Worm (Caenorhabditis elegans) whole organism, L1 larva: ENCODE results near the gene C34F11.2.

ENCODE experiments used
- C04F5.9 ChIP-seq: sonication (generic microtip); optimal IDR thresholded peaks from 2 replicates; lab custom pipeline; 2016; ENCODE audit warnings: missing genetic modification characterization, missing compliant biosample characterization
- C34B4.2 ChIP-seq: sonication (generic microtip); optimal IDR thresholded peaks from 2 replicates; lab custom pipeline; 2017; ENCODE audit warnings: mild to moderate bottlenecking, missing genetic modification characterization, missing compliant biosample characterization
- aha-1 ChIP-seq: fragments of 150-350 bp; optimal IDR thresholded peaks from 2 replicates; lab custom pipeline; 2014; ENCODE audit warnings: missing biosample characterization, missing genetic modification characterization
- alr-1 ChIP-seq: fragments of 200-800 bp; sonication (Bioruptor generic); optimal IDR thresholded peaks from 2 replicates; lab custom pipeline; 2018; ENCODE audit warnings: borderline replicate concordance, mild to moderate bottlenecking, missing genetic modification characterization, missing compliant biosample characterization
- aly-2 ChIP-seq: fragments of 150-350 bp; optimal IDR thresholded peaks from 2 replicates; lab custom pipeline; 2014; ENCODE audit warnings: missing biosample characterization, missing genetic modification characterization
- ama-1 ChIP-seq: fragments of 150-350 bp; optimal IDR thresholded peaks from 2 replicates; lab custom pipeline; 2014
- blmp-1 ChIP-seq: fragments of 150-350 bp; optimal IDR thresholded peaks from 2 replicates; lab custom pipeline; 2014; ENCODE audit warnings: missing biosample characterization, missing genetic modification characterization
- dsc-1 ChIP-seq: sonication (generic microtip); optimal IDR thresholded peaks from 2 replicates; lab custom pipeline; 2016; ENCODE audit warnings: mild to moderate bottlenecking, missing genetic modification characterization, missing compliant biosample characterization
- efl-1 ChIP-seq, 4 experiments: fragments of 150-350 bp; optimal IDR thresholded peaks in 3 of 4; peaks in 1 of 4; 1 replicate in 1 of 4; 2 replicates in 3 of 4; lab custom pipeline; 2014; ENCODE audit warnings: missing biosample characterization in 2 of 4, missing genetic modification characterization in 2 of 4, missing genetic modification reagents in 2 of 4
- efl-3 ChIP-seq: fragments of 200-800 bp; sonication (Bioruptor generic); optimal IDR thresholded peaks from 2 replicates; lab custom pipeline; 2018; ENCODE audit warnings: mild to moderate bottlenecking, missing genetic modification characterization, missing compliant biosample characterization
- elt-2 ChIP-seq: sonication (generic microtip); optimal IDR thresholded peaks from 2 replicates; lab custom pipeline; 2016; ENCODE audit warnings: missing genetic modification characterization, mild to moderate bottlenecking, inconsistent platforms, missing compliant biosample characterization, missing genetic modification reagents
- elt-3 ChIP-seq, 6 experiments: fragments of 150-350 bp in 1 of 6; sonication (generic microtip); optimal IDR thresholded peaks; 2 replicates each; lab custom pipeline; 2017 to 2018; ENCODE audit warnings: missing biosample characterization in 6 of 6, missing genetic modification characterization in 6 of 6, inconsistent platforms in 1 of 6
- hlh-4 ChIP-seq: sonication (generic microtip); optimal IDR thresholded peaks from 2 replicates; lab custom pipeline; 2016; ENCODE audit warnings: mild to moderate bottlenecking, missing genetic modification characterization, missing compliant biosample characterization
- jun-1 ChIP-seq: fragments of 150-350 bp; optimal IDR thresholded peaks from 2 replicates; lab custom pipeline; 2014; ENCODE audit warnings: missing biosample characterization, missing genetic modification reagents, missing genetic modification characterization
- lin-14 ChIP-seq: fragments of 200-800 bp; sonication (Bioruptor generic); optimal IDR thresholded peaks from 2 replicates; lab custom pipeline; 2018; ENCODE audit warnings: mild to moderate bottlenecking, missing genetic modification characterization, moderate library complexity, missing compliant biosample characterization
- lin-35 ChIP-seq, 2 experiments: fragments of 150-350 bp; optimal IDR thresholded peaks; 2 replicates each; lab custom pipeline; 2014; ENCODE audit warnings: missing biosample characterization in 2 of 2, missing genetic modification characterization in 2 of 2, missing genetic modification reagents in 2 of 2
- lin-39 ChIP-seq: fragments of 150-350 bp; optimal IDR thresholded peaks from 2 replicates; lab custom pipeline; 2014; ENCODE audit warnings: missing biosample characterization, missing genetic modification reagents, missing genetic modification characterization
- lsy-2 ChIP-seq, 2 experiments: fragments of 150-350 bp; optimal IDR thresholded peaks; 2 replicates each; lab custom pipeline; 2014; ENCODE audit warnings: missing biosample characterization in 2 of 2, missing genetic modification characterization in 2 of 2
- mdl-1 ChIP-seq, 2 experiments: fragments of 150-350 bp; optimal IDR thresholded peaks; 2 replicates each; lab custom pipeline; 2014 to 2017; ENCODE audit warnings: missing biosample characterization in 2 of 2, missing genetic modification characterization in 2 of 2, inconsistent platforms in 1 of 2
- mep-1 ChIP-seq: fragments of 150-350 bp; optimal IDR thresholded peaks from 2 replicates; lab custom pipeline; 2014; ENCODE audit warnings: missing biosample characterization, missing genetic modification characterization
- nhr-11 ChIP-seq: fragments of 150-350 bp; optimal IDR thresholded peaks from 2 replicates; lab custom pipeline; 2014; ENCODE audit warnings: missing biosample characterization, missing genetic modification characterization
- nhr-20 ChIP-seq: sonication (generic microtip); optimal IDR thresholded peaks from 2 replicates; lab custom pipeline; 2016; ENCODE audit warnings: mild to moderate bottlenecking, missing genetic modification characterization, missing compliant biosample characterization
- nhr-28 ChIP-seq: fragments of 150-350 bp; optimal IDR thresholded peaks from 2 replicates; lab custom pipeline; 2014; ENCODE audit warnings: missing biosample characterization, missing genetic modification characterization
- nhr-47 ChIP-seq: sonication (generic microtip); optimal IDR thresholded peaks from 2 replicates; lab custom pipeline; 2016; ENCODE audit warnings: mild to moderate bottlenecking, missing genetic modification characterization, moderate library complexity, missing compliant biosample characterization
- nhr-71 ChIP-seq: sonication (generic microtip); optimal IDR thresholded peaks from 2 replicates; lab custom pipeline; 2016; ENCODE audit warnings: mild to moderate bottlenecking, missing genetic modification characterization, moderate library complexity, missing compliant biosample characterization
- nhr-76 ChIP-seq: sonication (generic microtip); optimal IDR thresholded peaks from 2 replicates; lab custom pipeline; 2017; ENCODE audit warnings: missing biosample characterization, missing genetic modification characterization
- nhr-85 ChIP-seq: sonication (generic microtip); peaks from one replicate; lab custom pipeline; 2016; ENCODE audit warnings: missing genetic modification characterization, inconsistent platforms, missing compliant biosample characterization
- nhr-90 ChIP-seq: sonication (generic microtip); optimal IDR thresholded peaks from 2 replicates; lab custom pipeline; 2016; ENCODE audit warnings: mild to moderate bottlenecking, missing genetic modification characterization, missing compliant biosample characterization; ENCODE audit not compliant: poor library complexity
- pqm-1 ChIP-seq: sonication (generic microtip); optimal IDR thresholded peaks from 3 replicates; lab custom pipeline; 2017; ENCODE audit warnings: missing biosample characterization, missing genetic modification characterization
- snpc-4 ChIP-seq: fragments of 150-350 bp; optimal IDR thresholded peaks from 2 replicates; lab custom pipeline; 2014; ENCODE audit warnings: missing biosample characterization, missing genetic modification characterization
- snu-23 ChIP-seq: sonication (generic microtip); optimal IDR thresholded peaks from 2 replicates; lab custom pipeline; 2016; ENCODE audit warnings: missing genetic modification characterization, missing compliant biosample characterization
- sup-37 ChIP-seq: fragments of 200-800 bp; sonication (Bioruptor generic); optimal IDR thresholded peaks from 2 replicates; lab custom pipeline; 2018; ENCODE audit warnings: mild to moderate bottlenecking, missing genetic modification characterization, missing compliant biosample characterization
- tlp-1 ChIP-seq: fragments of 150-350 bp; optimal IDR thresholded peaks from 2 replicates; lab custom pipeline; 2014; ENCODE audit warnings: missing biosample characterization, missing genetic modification characterization
- unc-62 ChIP-seq: fragments of 150-350 bp; optimal IDR thresholded peaks from 2 replicates; lab custom pipeline; 2014; ENCODE audit warnings: missing biosample characterization, missing genetic modification reagents, missing genetic modification characterization
- unc-86 ChIP-seq: sonication (generic microtip); optimal IDR thresholded peaks from 2 replicates; lab custom pipeline; 2016; ENCODE audit warnings: missing genetic modification characterization, missing compliant biosample characterization
- vab-15 ChIP-seq: sonication (generic microtip); optimal IDR thresholded peaks from 2 replicates; lab custom pipeline; 2017; ENCODE audit warnings: missing genotype, mild to moderate bottlenecking, missing genetic modification characterization, missing compliant biosample characterization
- xbp-1 ChIP-seq: sonication (generic microtip); optimal IDR thresholded peaks from 2 replicates; lab custom pipeline; 2016; ENCODE audit warnings: missing genetic modification characterization, missing compliant biosample characterization
- zag-1 ChIP-seq: fragments of 150-350 bp; optimal IDR thresholded peaks from 2 replicates; lab custom pipeline; 2014; ENCODE audit warnings: missing biosample characterization, missing genetic modification characterization
- zip-4 ChIP-seq: fragments of 200-800 bp; sonication (Bioruptor generic); optimal IDR thresholded peaks from 2 replicates; lab custom pipeline; 2018; ENCODE audit warnings: mild to moderate bottlenecking, missing genetic modification characterization, moderate library complexity, missing compliant biosample characterization
- ztf-4 ChIP-seq: fragments of 150-350 bp; optimal IDR thresholded peaks from 2 replicates; lab custom pipeline; 2014; ENCODE audit warnings: missing biosample characterization, missing genetic modification characterization

The C34F11.2 gene

ce11 chrII:5201922-5202562 lies 10.0 kb upstream of the C34F11.2 start:
- TF ChIP-seq lsy-2 (tag; optimal IDR thresholded peaks at IDR 0.05; lab: Kevin White, UChicago): peak in 1 of 2 experiments; percentile 10
- TF ChIP-seq C04F5.9 (tag; lab: Kevin White, UChicago): no peak
- TF ChIP-seq elt-2 (tag; lab: Kevin White, UChicago): peak; percentile 99
- no peak for TF ChIP-seq aly-2 (tag; lab: Kevin White, UChicago)
- TF ChIP-seq xbp-1 (tag; lab: Kevin White, UChicago): no peak
- peak; percentile 69 for TF ChIP-seq tlp-1 (tag; lab: Kevin White, UChicago)
- peak; percentile 42 for TF ChIP-seq nhr-90 (tag; lab: Kevin White, UChicago)
- peak; percentile 44 for TF ChIP-seq nhr-71 (tag; lab: Kevin White, UChicago)
- peak; percentile 46 for TF ChIP-seq blmp-1 (tag; lab: Kevin White, UChicago)
- TF ChIP-seq unc-62 (GFP tag; lab: Kevin White, UChicago): no peak
- TF ChIP-seq pqm-1 (tag; lab: Kevin White, UChicago): peak; percentile 82
- peak; percentile 16 for TF ChIP-seq nhr-47 (tag; lab: Kevin White, UChicago)
- peak; percentile 16 for TF ChIP-seq nhr-20
- peak in 4 of 6 experiments; percentile 22 to 77 (median 43) for TF ChIP-seq elt-3 (tag; optimal IDR thresholded peaks at IDR 0.05; lab: Kevin White, UChicago)
- no peak for TF ChIP-seq zag-1 (tag; lab: Kevin White, UChicago)
- TF ChIP-seq dsc-1 (tag; lab: Kevin White, UChicago): peak; percentile 50
- TF ChIP-seq jun-1 (tag; lab: Kevin White, UChicago): peak; percentile 61
- no peak for TF ChIP-seq C34B4.2
- peak in 1 of 2 experiments; percentile 55 for TF ChIP-seq lin-35 (GFP tag; optimal IDR thresholded peaks at IDR 0.05; lab: Kevin White, UChicago)
- peak; percentile 22 for TF ChIP-seq mep-1 (tag; lab: Kevin White, UChicago)
- TF ChIP-seq nhr-85: peak; percentile 67
- TF ChIP-seq lin-14 (GFP tag; lab: Kevin White, UChicago): peak; percentile 32

- TF ChIP-seq efl-1 (optimal IDR thresholded peaks at IDR 0.05; lab: Kevin White, UChicago): no peak
- peak in 1 of 2 experiments; percentile 85 for TF ChIP-seq efl-1 (GFP tag; optimal IDR thresholded peaks at IDR 0.05 in 1 of 2; lab: Kevin White, UChicago)
- peak; percentile 89 for TF ChIP-seq elt-2 (tag; lab: Kevin White, UChicago)
- peak; percentile 27 for TF ChIP-seq snu-23 (GFP tag; lab: Kevin White, UChicago)
- no peak for TF ChIP-seq efl-3
- TF ChIP-seq elt-3 (tag; optimal IDR thresholded peaks at IDR 0.05; lab: Kevin White, UChicago): no peak
- peak; percentile 45 for TF ChIP-seq nhr-71 (tag; lab: Kevin White, UChicago)
- TF ChIP-seq lin-14 (GFP tag; lab: Kevin White, UChicago): peak; percentile 15
- peak; percentile 1 for TF ChIP-seq nhr-90 (tag; lab: Kevin White, UChicago)
- peak in 1 of 2 experiments; percentile 37 for TF ChIP-seq lin-35 (GFP tag; optimal IDR thresholded peaks at IDR 0.05; lab: Kevin White, UChicago)
Observed at ce11 chrII:5202930-5203329, 9.1 kb upstream of the C34F11.2 start, which contains the start of gene ampd-1. Gene ampd-1 (plus strand): TSS chrII:5203322.

- TF ChIP-seq efl-1 (optimal IDR thresholded peaks at IDR 0.05; lab: Kevin White, UChicago) (no peak), efl-1 (GFP tag; optimal IDR thresholded peaks at IDR 0.05 in 1 of 2; lab: Kevin White, UChicago) (peak in 1 of 2 experiments; percentile 86), aha-1 (no peak), elt-2 (tag; lab: Kevin White, UChicago) (peak; percentile 36)
Observed at ce11 chrII:5205286-5205685, 6.8 kb upstream of the C34F11.2 start.

- TF ChIP-seq efl-1 (optimal IDR thresholded peaks at IDR 0.05; lab: Kevin White, UChicago): no peak
- peak in 1 of 2 experiments; percentile 61 for TF ChIP-seq efl-1 (GFP tag; optimal IDR thresholded peaks at IDR 0.05 in 1 of 2; lab: Kevin White, UChicago)
- TF ChIP-seq snpc-4: no peak
Observed at ce11 chrII:5209122-5209521, 2.9 kb upstream of the C34F11.2 start.

ce11 chrII:5210830-5211229 lies 1.2 kb upstream of the C34F11.2 start, which contains the start of gene C34F11.8:
Gene C34F11.8 (minus strand): TSS chrII:5210964.
- TF ChIP-seq zip-4 (GFP tag; lab: Kevin White, UChicago) (no peak), unc-86 (tag; lab: Kevin White, UChicago) (no peak), ama-1 (lab: Kevin White, UChicago) (no peak), mdl-1 (tag; optimal IDR thresholded peaks at IDR 0.05; lab: Kevin White, UChicago) (no peak), dsc-1 (tag; lab: Kevin White, UChicago) (no peak), C34B4.2 (no peak), lin-39 (tag; lab: Kevin White, UChicago) (no peak), nhr-28 (tag; lab: Kevin White, UChicago) (no peak), C04F5.9 (tag; lab: Kevin White, UChicago) (no peak), alr-1 (tag; lab: Kevin White, UChicago) (no peak), hlh-4 (no peak), pqm-1 (tag; lab: Kevin White, UChicago) (no peak), nhr-85 (peak; percentile 90), nhr-11 (tag; lab: Kevin White, UChicago) (no peak), nhr-76 (tag; lab: Kevin White, UChicago) (no peak), sup-37 (GFP tag; lab: Kevin White, UChicago) (no peak), jun-1 (tag; lab: Kevin White, UChicago) (no peak), elt-2 (tag; lab: Kevin White, UChicago) (no peak), nhr-90 (tag; lab: Kevin White, UChicago) (no peak), vab-15 (tag; lab: Kevin White, UChicago) (no peak), ztf-4 (tag; lab: Kevin White, UChicago) (no peak)
